Worm (Caenorhabditis elegans): Measurements from ENCODE around the gene lys-8.

- TF ChIP-seq lin-35 (GFP tag; optimal IDR thresholded peaks at IDR 0.05) (no peak), lsy-2 (tag; optimal IDR thresholded peaks at IDR 0.05) (no peak), pag-3 (tag; optimal IDR thresholded peaks at IDR 0.05; ENCODE audit: borderline replicate concordance, insufficient read depth) (no peak), mef-2 (tag; optimal IDR thresholded peaks at IDR 0.05) (no peak), lin-15B (tag; optimal IDR thresholded peaks at IDR 0.05) (no peak), fkh-10 (GFP tag; optimal IDR thresholded peaks at IDR 0.05) (no peak), snpc-4 (tag; optimal IDR thresholded peaks at IDR 0.05) (no peak)
Measured at ce11 chrII:5556431-5556830, 29.5 kb upstream of the lys-8 start, which contains the start of gene ins-11.
